Fruit fly (Drosophila melanogaster): Measurements from ENCODE around the gene pst.

Gene pst

dm6 chr3L:7381359-7381976 lies 21.4 kb upstream of the pst start, which contains the start of the genes SMSr and smid (continued):
- no peak for TF ChIP-seq tap (tag; optimal IDR thresholded peaks at IDR 0.05)
- TF ChIP-seq CG12071 (GFP tag; optimal IDR thresholded peaks at IDR 0.05) = no peak
- TF ChIP-seq Vsx1 (GFP tag; optimal IDR thresholded peaks at IDR 0.05) = peak; percentile 26
- no peak for TF ChIP-seq CG17912 (GFP tag; optimal IDR thresholded peaks at IDR 0.05)
- TF ChIP-seq Deaf1 (tag; optimal IDR thresholded peaks at IDR 0.05) = peak; percentile 72
- peak; percentile 25 for TF ChIP-seq sqz (GFP tag; optimal IDR thresholded peaks at IDR 0.05)
- TF ChIP-seq CG4854 (GFP tag; optimal IDR thresholded peaks at IDR 0.05) = peak; percentile 52
- no peak; the same call in 1 of the 2 replicates for TF ChIP-seq Taf1 (GFP tag; IDR thresholded peaks at IDR 0.05)
- TF ChIP-seq CG33557 (GFP tag; optimal IDR thresholded peaks at IDR 0.05) = peak; percentile 22
- peak; percentile 30 for TF ChIP-seq CG1603 (tag; optimal IDR thresholded peaks at IDR 0.05)
- peak; percentile 18 for TF ChIP-seq CG9876 (GFP tag; optimal IDR thresholded peaks at IDR 0.05)
- peak; percentile 71; the same call in 1 of the 2 replicates for TF ChIP-seq CG2129 (GFP tag; IDR thresholded peaks at IDR 0.05; ENCODE audit: partially characterized antibody)
- TF ChIP-seq CG1832 (GFP tag; optimal IDR thresholded peaks at IDR 0.05) = peak; percentile 80
- TF ChIP-seq crp (GFP tag; optimal IDR thresholded peaks at IDR 0.05) = peak; percentile 83 to 99
- TF ChIP-seq Poxn (GFP tag; IDR thresholded peaks at IDR 0.05) = no peak
- no peak for TF ChIP-seq CG2202 (tag; optimal IDR thresholded peaks at IDR 0.05)
- peak; percentile 11 for TF ChIP-seq tup (GFP tag; optimal IDR thresholded peaks at IDR 0.05)
- no peak for TF ChIP-seq ATbp (GFP tag; optimal IDR thresholded peaks at IDR 0.05)
- peak; percentile 34 for TF ChIP-seq corto (GFP tag; optimal IDR thresholded peaks at IDR 0.05)
- TF ChIP-seq danr (GFP tag; IDR thresholded peaks at IDR 0.05) = peak; percentile 50; the same call in 1 of the 2 replicates
- TF ChIP-seq kni (GFP tag; optimal IDR thresholded peaks at IDR 0.05) = peak; percentile 47
- peak; percentile 47; the same call in 1 of the 2 replicates for TF ChIP-seq CG3847 (GFP tag; IDR thresholded peaks at IDR 0.05)
- no peak for TF ChIP-seq Jarid2 (GFP tag; optimal IDR thresholded peaks at IDR 0.05)
- TF ChIP-seq CkIIα-i1 (GFP tag; IDR thresholded peaks at IDR 0.05) = no peak
- no peak for TF ChIP-seq CG7745 (tag; optimal IDR thresholded peaks at IDR 0.05)
- TF ChIP-seq Side (GFP tag; optimal IDR thresholded peaks at IDR 0.05) = no peak
- TF ChIP-seq CG18764 (GFP tag; optimal IDR thresholded peaks at IDR 0.05) = peak; percentile 40
- no peak for TF ChIP-seq repo (GFP tag; optimal IDR thresholded peaks at IDR 0.05)
- TF ChIP-seq chm (GFP tag; IDR thresholded peaks at IDR 0.05) = peak; percentile 32; the same call in 1 of the 2 replicates
- peak; percentile 25 for TF ChIP-seq bigmax (GFP tag; optimal IDR thresholded peaks at IDR 0.05)
- no peak for TF ChIP-seq dan (GFP tag; IDR thresholded peaks at IDR 0.05)
- no peak for TF ChIP-seq her (GFP tag; optimal IDR thresholded peaks at IDR 0.05)
- TF ChIP-seq CG32772 (GFP tag; IDR thresholded peaks at IDR 0.05) = peak; percentile 55; the same call in 1 of the 2 replicates
- no peak for TF ChIP-seq CG10565 (GFP tag; optimal IDR thresholded peaks at IDR 0.05)
- peak; percentile 46 for TF ChIP-seq Oli (tag; optimal IDR thresholded peaks at IDR 0.05)
- TF ChIP-seq CG2889 (GFP tag; IDR thresholded peaks at IDR 0.05) = no peak
- no peak for TF ChIP-seq seq (GFP tag; IDR thresholded peaks at IDR 0.05)
- peak; percentile 73 for TF ChIP-seq CG11504 (tag; optimal IDR thresholded peaks at IDR 0.05)
- peak; percentile 23 for TF ChIP-seq CG13123 (GFP tag; optimal IDR thresholded peaks at IDR 0.05)
- no peak for TF ChIP-seq rib (GFP tag; IDR thresholded peaks at IDR 0.05)
- TF ChIP-seq Xrp1 (GFP tag; IDR thresholded peaks at IDR 0.05) = peak; percentile 65
- TF ChIP-seq Opbp (GFP tag; IDR thresholded peaks at IDR 0.05; ENCODE audit: partially characterized antibody) = peak; percentile 66
- TF ChIP-seq CG10959 (GFP tag; IDR thresholded peaks at IDR 0.05) = no peak
- no peak for TF ChIP-seq Hr39 (optimal IDR thresholded peaks at IDR 0.05)
- TF ChIP-seq CG13624 (GFP tag; optimal IDR thresholded peaks at IDR 0.05) = peak; percentile 43
- peak; percentile 68 for TF ChIP-seq CG8924 (tag; optimal IDR thresholded peaks at IDR 0.05)
- TF ChIP-seq knrl (GFP tag; IDR thresholded peaks at IDR 0.05; ENCODE audit: partially characterized antibody) = peak; percentile 93
- TF ChIP-seq ssp (GFP tag; IDR thresholded peaks at IDR 0.05) = peak; percentile 95
- TF ChIP-seq Atf6 (GFP tag; IDR thresholded peaks at IDR 0.05) = peak; percentile 52; the same call in 1 of the 2 replicates
- peak; percentile 46; the same call in 1 of the 2 replicates for TF ChIP-seq CG10366 (GFP tag; IDR thresholded peaks at IDR 0.05)

Measured in whole organism, embryonic.